Fruit fly (Drosophila melanogaster): ENCODE data around the gene Edem2.
"Not testable (repeated sequence)": the region's sequence is repeated elsewhere in the genome, so short reads cannot be mapped to it uniquely, and the experiment has no call there.

Edem2 gene

dm6 chr2L:13215640-13216129 lies 23.7 kb downstream of the Edem2 start:
- TF ChIP-seq Hsf (GFP tag; optimal IDR thresholded peaks at IDR 0.05) (peak; percentile 44), CG5245 (GFP tag; optimal IDR thresholded peaks at IDR 0.05) (peak; percentile 37), CG14860 (GFP tag; IDR thresholded peaks at IDR 0.05; ENCODE audit: partially characterized antibody) (peak; percentile 48), gro (GFP tag; optimal IDR thresholded peaks at IDR 0.05) (peak; percentile 84), pb (GFP tag; optimal IDR thresholded peaks at IDR 0.05) (peak; percentile 42), CG7987 (GFP tag; optimal IDR thresholded peaks at IDR 0.05) (peak; percentile 59), NfI (GFP tag; optimal IDR thresholded peaks at IDR 0.05) (peak; percentile 13), Trl (GFP tag; optimal IDR thresholded peaks at IDR 0.05) (peak; percentile 75), Ptx1 (GFP tag; IDR thresholded peaks at IDR 0.05) (peak; percentile 43; the same call in 1 of the 2 replicates), inv (GFP tag; IDR thresholded peaks at IDR 0.05; ENCODE audit: partially characterized antibody) (peak; percentile 33; the same call in 1 of the 2 replicates), CG4820 (GFP tag; optimal IDR thresholded peaks at IDR 0.05) (peak; percentile 17), H2.0 (GFP tag; IDR thresholded peaks at IDR 0.05) (0 out of 2 replicates have a peak, but pooled peaks have one; percentile 25), lab (GFP tag; optimal IDR thresholded peaks at IDR 0.05) (peak; percentile 74), HLH4C (GFP tag; IDR thresholded peaks at IDR 0.05; ENCODE audit: partially characterized antibody) (peak; percentile 25; the same call in 1 of the 3 replicates), CG4854 (GFP tag; optimal IDR thresholded peaks at IDR 0.05) (peak; percentile 61), fd96Cb (tag; optimal IDR thresholded peaks at IDR 0.05) (peak; percentile 59), Ets97D (GFP tag; optimal IDR thresholded peaks at IDR 0.05) (peak; percentile 33), CG2199 (GFP tag; IDR thresholded peaks at IDR 0.05) (peak; percentile 86), Jarid2 (GFP tag; optimal IDR thresholded peaks at IDR 0.05) (peak; percentile 69), Antp (GFP tag; optimal IDR thresholded peaks at IDR 0.05) (peak; percentile 75), dmrt99B (tag; optimal IDR thresholded peaks at IDR 0.05) (peak; percentile 65), amos (GFP tag; IDR thresholded peaks at IDR 0.05; ENCODE audit: partially characterized antibody) (peak; percentile 51; the same call in 1 of the 2 replicates), pnt (GFP tag; optimal IDR thresholded peaks at IDR 0.05) (peak; percentile 2), Max (GFP tag; optimal IDR thresholded peaks at IDR 0.05) (peak; percentile 56), CG15696 (tag; optimal IDR thresholded peaks at IDR 0.05) (peak; percentile 73), CG17359 (tag; optimal IDR thresholded peaks at IDR 0.05) (peak; percentile 83), ems (GFP tag; optimal IDR thresholded peaks at IDR 0.05) (peak; percentile 62), Fer3 (tag; optimal IDR thresholded peaks at IDR 0.05) (peak; percentile 62), Bgb (GFP tag; IDR thresholded peaks at IDR 0.05; ENCODE audit: partially characterized antibody) (peak; percentile 73), dmrt11E (tag; optimal IDR thresholded peaks at IDR 0.05) (peak; percentile 27), dpn (GFP tag; optimal IDR thresholded peaks at IDR 0.05) (peak; percentile 40 to 74), sug (tag; optimal IDR thresholded peaks at IDR 0.05) (peak; percentile 33), nom (GFP tag; optimal IDR thresholded peaks at IDR 0.05) (peak; percentile 41), CG30403 (GFP tag; optimal IDR thresholded peaks at IDR 0.05) (peak; percentile 30), CG6791 (GFP tag; IDR thresholded peaks at IDR 0.05; ENCODE audit: partially characterized antibody) (0 out of 3 replicates have a peak, but pooled peaks have one; percentile 63), CG14710 (tag; optimal IDR thresholded peaks at IDR 0.05) (peak; percentile 29), CG7839 (tag; optimal IDR thresholded peaks at IDR 0.05) (peak; percentile 67), CG17328 (GFP tag; IDR thresholded peaks at IDR 0.05) (peak; percentile 8; the same call in 1 of the 2 replicates), shn (GFP tag; optimal IDR thresholded peaks at IDR 0.05) (peak; percentile 44), CG6854 (GFP tag; optimal IDR thresholded peaks at IDR 0.05) (peak; percentile 31), Atf-2 (GFP tag; optimal IDR thresholded peaks at IDR 0.05) (peak; percentile 9), trh (GFP tag; optimal IDR thresholded peaks at IDR 0.05) (peak; percentile 8), sim (GFP tag; IDR thresholded peaks at IDR 0.05) (0 out of 2 replicates have a peak, but pooled peaks have one; percentile 16), lbe (GFP tag; optimal IDR thresholded peaks at IDR 0.05) (peak; percentile 40), ewg (GFP tag; optimal IDR thresholded peaks at IDR 0.05) (peak; percentile 38), CG12769 (tag; optimal IDR thresholded peaks at IDR 0.05) (peak; percentile 70), so (GFP tag; IDR thresholded peaks at IDR 0.05) (peak; percentile 62; the same call in 1 of the 3 replicates), Dip3 (GFP tag; optimal IDR thresholded peaks at IDR 0.05) (peak; percentile 28)
- TF ChIP-seq Trl (optimal IDR thresholded peaks at IDR 0.05) = not testable (repeated sequence)
